Worm (Caenorhabditis elegans): ENCODE results near the gene mrps-34.

ce11 chrIII:4504934-4505484 lies 37.2 kb downstream of the mrps-34 start:
- no peak for TF ChIP-seq elt-3 (tag; optimal IDR thresholded peaks at IDR 0.05)
- TF ChIP-seq nhr-25 (tag; optimal IDR thresholded peaks at IDR 0.05) = peak; percentile 74
- no peak for TF ChIP-seq aly-2 (tag; optimal IDR thresholded peaks at IDR 0.05)
- TF ChIP-seq ceh-82 (tag; optimal IDR thresholded peaks at IDR 0.05) = no peak
- TF ChIP-seq elt-1 (tag; optimal IDR thresholded peaks at IDR 0.05) = no peak
- no peak for TF ChIP-seq ama-1 (optimal IDR thresholded peaks at IDR 0.05)
- TF ChIP-seq snpc-4 (tag; optimal IDR thresholded peaks at IDR 0.05) = no peak
- no peak for TF ChIP-seq skn-1 (tag; optimal IDR thresholded peaks at IDR 0.05)
- TF ChIP-seq fos-1 (tag; optimal IDR thresholded peaks at IDR 0.05) = no peak
- TF ChIP-seq mab-5 (tag; optimal IDR thresholded peaks at IDR 0.05) = no peak
- no peak for TF ChIP-seq zag-1 (tag; optimal IDR thresholded peaks at IDR 0.05)
- no peak for TF ChIP-seq F13H6.1 (tag; optimal IDR thresholded peaks at IDR 0.05)
- no peak for TF ChIP-seq egl-27 (tag; optimal IDR thresholded peaks at IDR 0.05)
